Worm (Caenorhabditis elegans): ENCODE data around the gene C16A11.3.

- no peak for TF ChIP-seq zfp-3 (GFP tag; conservative IDR thresholded peaks at IDR 0.05)
- no peak for TF ChIP-seq nhr-6 (tag; optimal IDR thresholded peaks at IDR 0.05)
- no peak for TF ChIP-seq egl-27 (tag; optimal IDR thresholded peaks at IDR 0.05)
- TF ChIP-seq ztf-7 (tag; optimal IDR thresholded peaks at IDR 0.05) = no peak
- no peak for TF ChIP-seq pqm-1 (tag; optimal IDR thresholded peaks at IDR 0.05)
- TF ChIP-seq skn-1 (tag; optimal IDR thresholded peaks at IDR 0.05) = no peak
- TF ChIP-seq fkh-10 (GFP tag; optimal IDR thresholded peaks at IDR 0.05) = no peak
- no peak for TF ChIP-seq nhr-28 (tag; optimal IDR thresholded peaks at IDR 0.05)
- no peak for TF ChIP-seq nhr-42 (GFP tag; IDR thresholded peaks at IDR 0.05)
- TF ChIP-seq nhr-11 (tag; optimal IDR thresholded peaks at IDR 0.05) = no peak
- no peak for TF ChIP-seq snpc-4 (tag; optimal IDR thresholded peaks at IDR 0.05)
- no peak for TF ChIP-seq hif-1 (tag; optimal IDR thresholded peaks at IDR 0.05)
These were observed 10.3 kb upstream of the C16A11.3 start, which contains the start of gene F31D5.1 for ce11 chrII:4219062-4219461.

All from whole organism, L4 larva.